Fruit fly (Drosophila melanogaster) whole organism, embryonic: ENCODE data around the gene CG18508.

ENCODE experiments used
- Adf1 ChIP-seq: fragments of 200-800 bp; sonication (Bioruptor generic); IDR thresholded peaks from 2 replicates; pipeline ENCODE4 v1.3.6; 2022; ENCODE audit warnings: missing biosample characterization, missing genetic modification characterization
- Bdp1 ChIP-seq: fragments of 200-800 bp; sonication (Bioruptor generic); optimal IDR thresholded peaks from 3 replicates; lab custom pipeline; 2016; ENCODE audit warnings: missing biosample characterization, missing genetic modification characterization
- Blimp-1 ChIP-seq: fragments of 200-800 bp; sonication (Bioruptor generic); optimal IDR thresholded peaks from 3 replicates; lab custom pipeline; 2018; ENCODE audit warnings: missing biosample characterization, missing genetic modification characterization, mild to moderate bottlenecking, moderate library complexity, missing genetic modification reagents
- CG10147 ChIP-seq: fragments of 200-800 bp; sonication (Bioruptor generic); optimal IDR thresholded peaks from 2 replicates; lab custom pipeline; 2019; ENCODE audit warnings: missing biosample characterization, mild to moderate bottlenecking, missing genetic modification characterization, moderate library complexity
- CG10274 ChIP-seq: fragments of 200-800 bp; sonication (Bioruptor generic); optimal IDR thresholded peaks from 3 replicates; lab custom pipeline; 2017; ENCODE audit warnings: missing biosample characterization, mild to moderate bottlenecking, missing genetic modification characterization
- CG10565 ChIP-seq: fragments of 200-800 bp; sonication (Bioruptor generic); optimal IDR thresholded peaks from 3 replicates; lab custom pipeline; 2016; ENCODE audit warnings: missing biosample characterization, mild to moderate bottlenecking, missing genetic modification characterization
- CG11560 ChIP-seq: fragments of 200-800 bp; sonication (Bioruptor generic); IDR thresholded peaks from 3 replicates; pipeline ENCODE4 v1.3.6; 2022; ENCODE audit warnings: missing biosample characterization, missing genetic modification characterization
- CG12769 ChIP-seq: fragments of 200-800 bp; sonication (Bioruptor generic); optimal IDR thresholded peaks from 2 replicates; lab custom pipeline; 2019; ENCODE audit warnings: missing biosample characterization, mild to moderate bottlenecking, missing genetic modification characterization, moderate library complexity
- CG15514 ChIP-seq: fragments of 200-800 bp; sonication (Bioruptor generic); optimal IDR thresholded peaks from 3 replicates; lab custom pipeline; 2017; ENCODE audit warnings: missing biosample characterization, missing genetic modification characterization, mild to moderate bottlenecking, moderate library complexity, missing genetic modification reagents
- CG17328 ChIP-seq: fragments of 200-800 bp; sonication (Bioruptor generic); IDR thresholded peaks from 2 replicates; pipeline ENCODE4 v1.3.6; 2022; ENCODE audit warnings: missing biosample characterization, missing genetic modification characterization
- CG17361 ChIP-seq: fragments of 200-800 bp; sonication (Bioruptor generic); IDR thresholded peaks from 3 replicates; pipeline ENCODE4 v1.3.6; 2022; ENCODE audit warnings: missing biosample characterization, missing genetic modification characterization
- CG2120 ChIP-seq: fragments of 200-800 bp; sonication (Bioruptor generic); optimal IDR thresholded peaks from 3 replicates; lab custom pipeline; 2016; ENCODE audit warnings: missing biosample characterization, missing genetic modification characterization
- CG3407 ChIP-seq: fragments of 200-800 bp; sonication (Bioruptor generic); optimal IDR thresholded peaks from 2 replicates; lab custom pipeline; 2018; ENCODE audit warnings: missing biosample characterization, mild to moderate bottlenecking, missing genetic modification characterization
- CG34422 ChIP-seq: fragments of 200-800 bp; sonication (Bioruptor generic); IDR thresholded peaks from 3 replicates; pipeline ENCODE4 v1.3.6; 2022; ENCODE audit warnings: missing biosample characterization, missing genetic modification characterization
- CG4424 ChIP-seq: fragments of 200-800 bp; sonication (Bioruptor generic); optimal IDR thresholded peaks from 3 replicates; lab custom pipeline; 2016; ENCODE audit warnings: missing biosample characterization, missing genetic modification characterization
- CG4707 ChIP-seq: fragments of 200-800 bp; sonication (Bioruptor generic); optimal IDR thresholded peaks from 2 replicates; lab custom pipeline; 2018; ENCODE audit warnings: missing biosample characterization, mild to moderate bottlenecking, missing genetic modification characterization, moderate library complexity
- CG5953 ChIP-seq: fragments of 200-800 bp; sonication (Bioruptor generic); IDR thresholded peaks from 2 replicates; pipeline ENCODE4 v1.3.6; 2022; ENCODE audit warnings: missing biosample characterization, missing genetic modification characterization
- CG6765 ChIP-seq: fragments of 200-800 bp; sonication (Bioruptor generic); optimal IDR thresholded peaks from 3 replicates; lab custom pipeline; 2017; ENCODE audit warnings: missing biosample characterization, mild to moderate bottlenecking, missing genetic modification characterization
- CG7928 ChIP-seq: fragments of 200-800 bp; sonication (Bioruptor generic); optimal IDR thresholded peaks from 2 replicates; lab custom pipeline; 2017; ENCODE audit warnings: missing biosample characterization, mild to moderate bottlenecking, missing genetic modification characterization
- CG9932 ChIP-seq: fragments of 200-800 bp; sonication (Bioruptor generic); IDR thresholded peaks from 2 replicates; pipeline ENCODE4 v1.3.6; 2022; ENCODE audit warnings: missing biosample characterization, missing genetic modification characterization
- CHES-1-like ChIP-seq: fragments of 200-800 bp; sonication (Bioruptor generic); optimal IDR thresholded peaks from 2 replicates; lab custom pipeline; 2016; ENCODE audit warnings: missing biosample characterization, missing genetic modification characterization
- H2.0 ChIP-seq: fragments of 200-800 bp; sonication (Bioruptor generic); IDR thresholded peaks from 2 replicates; pipeline ENCODE4 v1.3.6; 2022; ENCODE audit warnings: missing biosample characterization, missing genetic modification characterization
- HHEX ChIP-seq: fragments of 200-800 bp; sonication (Bioruptor generic); optimal IDR thresholded peaks from 3 replicates; lab custom pipeline; 2017; ENCODE audit warnings: missing biosample characterization, mild to moderate bottlenecking, missing genetic modification characterization, missing genetic modification reagents
- Jarid2 ChIP-seq: fragments of 200-800 bp; sonication (Bioruptor generic); optimal IDR thresholded peaks from 3 replicates; lab custom pipeline; 2017; ENCODE audit warnings: mild to moderate bottlenecking, missing biosample characterization, missing genetic modification reagents, missing genetic modification characterization
- Lhr ChIP-seq: fragments of 200-800 bp; sonication (Bioruptor generic); optimal IDR thresholded peaks from 3 replicates; lab custom pipeline; 2017; ENCODE audit warnings: mild to moderate bottlenecking, missing biosample characterization, missing genetic modification reagents, missing genetic modification characterization
- Mrtf ChIP-seq: fragments of 200-800 bp; sonication (Bioruptor generic); IDR thresholded peaks from 3 replicates; pipeline ENCODE4 v1.3.6; 2022; ENCODE audit warnings: missing biosample characterization, missing genetic modification characterization
- Sin3A ChIP-seq: fragments of >200 bp; optimal IDR thresholded peaks from 2 replicates; lab custom pipeline; 2018
- az2 ChIP-seq: fragments of 200-800 bp; sonication (Bioruptor generic); optimal IDR thresholded peaks from 3 replicates; lab custom pipeline; 2016; ENCODE audit warnings: missing biosample characterization, missing genetic modification characterization
- btn ChIP-seq: fragments of 200-800 bp; sonication (Bioruptor generic); optimal IDR thresholded peaks from 2 replicates; lab custom pipeline; 2016; ENCODE audit warnings: missing biosample characterization, missing genetic modification characterization
- cas ChIP-seq: fragments of 200-800 bp; sonication (Bioruptor generic); IDR thresholded peaks from 2 replicates; pipeline ENCODE4 v1.3.6; 2022; ENCODE audit warnings: missing biosample characterization, missing genetic modification characterization
- cato ChIP-seq: fragments of 200-800 bp; sonication (Bioruptor generic); optimal IDR thresholded peaks from 2 replicates; lab custom pipeline; 2016; ENCODE audit warnings: missing biosample characterization, missing genetic modification characterization, borderline replicate concordance
- chm ChIP-seq: fragments of 200-800 bp; sonication (Bioruptor generic); IDR thresholded peaks from 2 replicates; pipeline ENCODE4 v1.3.6; 2022; ENCODE audit warnings: missing biosample characterization, missing genetic modification characterization
- dan ChIP-seq: fragments of 200-800 bp; sonication (Bioruptor generic); IDR thresholded peaks from 2 replicates; pipeline ENCODE4 v1.3.6; 2022; ENCODE audit warnings: missing biosample characterization, missing genetic modification characterization
- ems ChIP-seq: fragments of 200-800 bp; sonication (Bioruptor generic); optimal IDR thresholded peaks from 3 replicates; lab custom pipeline; 2016; ENCODE audit warnings: missing biosample characterization, missing genetic modification characterization
- gce ChIP-seq: fragments of 200-800 bp; sonication (Bioruptor generic); IDR thresholded peaks from 3 replicates; pipeline ENCODE4 v1.3.6; 2022; ENCODE audit warnings: missing biosample characterization, missing genetic modification characterization
- gt ChIP-seq: fragments of 200-800 bp; sonication (Bioruptor generic); IDR thresholded peaks from 2 replicates; pipeline ENCODE4 v1.3.6; 2022; ENCODE audit warnings: missing biosample characterization, missing genetic modification characterization
- inv ChIP-seq: fragments of 200-800 bp; sonication (Bioruptor generic); IDR thresholded peaks from 2 replicates; pipeline ENCODE4 v1.3.6; 2022; ENCODE audit warnings: missing biosample characterization, missing genetic modification characterization; ENCODE audit not compliant: partially characterized antibody
- ken ChIP-seq: fragments of 200-800 bp; sonication (Bioruptor generic); IDR thresholded peaks from 3 replicates; pipeline ENCODE4 v1.3.6; 2022; ENCODE audit warnings: missing biosample characterization, missing genetic modification characterization
- lbe ChIP-seq: fragments of 200-800 bp; sonication (Bioruptor generic); optimal IDR thresholded peaks from 2 replicates; lab custom pipeline; 2016; ENCODE audit warnings: missing biosample characterization, mild to moderate bottlenecking, missing genetic modification characterization
- lola ChIP-seq, 3 experiments: fragments of >200 bp in 2 of 3; fragments of 200-800 bp in 1 of 3; sonication (Bioruptor generic) in 1 of 3; optimal IDR thresholded peaks; 2 replicates each; lab custom pipeline; 2017 to 2019; ENCODE audit warnings: missing biosample characterization in 3 of 3, missing genetic modification characterization in 3 of 3, mild to moderate bottlenecking in 1 of 3, moderate library complexity in 1 of 3
- maf-S ChIP-seq: fragments of 200-800 bp; sonication (Bioruptor generic); optimal IDR thresholded peaks from 2 replicates; lab custom pipeline; 2016; ENCODE audit warnings: missing biosample characterization, missing genetic modification characterization
- pan ChIP-seq, 4 experiments: fragments of >200 bp in 3 of 4; fragments of 200-800 bp in 1 of 4; sonication (Bioruptor generic) in 1 of 4; optimal IDR thresholded peaks in 3 of 4; IDR thresholded peaks in 1 of 4; 2 replicates each; pipeline versions ENCODE4 v1.3.6 to Lab custom; 2017 to 2022; ENCODE audit warnings: missing biosample characterization in 2 of 4, missing genetic modification characterization in 2 of 4, mixed read lengths in 1 of 4
- row ChIP-seq: fragments of 200-800 bp; sonication (Bioruptor generic); IDR thresholded peaks from 3 replicates; pipeline ENCODE4 v1.3.6; 2022; ENCODE audit warnings: missing biosample characterization, missing genetic modification characterization
- run ChIP-seq: fragments of 200-800 bp; sonication (Bioruptor generic); optimal IDR thresholded peaks from 3 replicates; lab custom pipeline; 2018; ENCODE audit warnings: missing biosample characterization, mild to moderate bottlenecking, missing genetic modification characterization
- sd ChIP-seq: fragments of 200-800 bp; sonication (Bioruptor generic); optimal IDR thresholded peaks from 3 replicates; lab custom pipeline; 2018; ENCODE audit warnings: missing biosample characterization, mild to moderate bottlenecking, missing genetic modification characterization, moderate library complexity
- shn ChIP-seq: fragments of 200-800 bp; sonication (Bioruptor generic); optimal IDR thresholded peaks from 3 replicates; lab custom pipeline; 2016; ENCODE audit warnings: missing biosample characterization, missing genetic modification characterization
- vnd ChIP-seq: fragments of 200-800 bp; sonication (Bioruptor generic); IDR thresholded peaks from 3 replicates; pipeline ENCODE4 v1.3.6; 2022; ENCODE audit warnings: missing biosample characterization, missing genetic modification characterization; ENCODE audit not compliant: partially characterized antibody

Gene CG18508

dm6 chrX:3205887-3206794, 33.2 kb upstream of the CG18508 start (continued):
- TF ChIP-seq gt (GFP tag; lab: Robert Waterston, UW) = 0 out of 2 replicates have a peak, but pooled peaks have one; percentile 49
- TF ChIP-seq CG17361 (GFP tag; lab: Robert Waterston, UW) = 0 out of 3 replicates have a peak, but pooled peaks have one; percentile 26
- peak; percentile 58; the same call in 2 of the 3 replicates for TF ChIP-seq CG11560 (tag; lab: Robert Waterston, UW)
- peak; percentile 68 for TF ChIP-seq CG9932 (GFP tag; lab: Robert Waterston, UW)
- TF ChIP-seq CG2120 (GFP tag; lab: Kevin White, UChicago) = peak; percentile 84
- peak; percentile 8 for TF ChIP-seq sd
- TF ChIP-seq H2.0 (GFP tag; lab: Robert Waterston, UW) = peak; percentile 51
- TF ChIP-seq Bdp1 (GFP tag; lab: Kevin White, UChicago) = peak; percentile 10
- TF ChIP-seq maf-S (GFP tag; lab: Kevin White, UChicago) = peak; percentile 55
- TF ChIP-seq CG10274 (GFP tag; lab: Kevin White, UChicago) = peak; percentile 18
- TF ChIP-seq row (GFP tag; lab: Robert Waterston, UW) = peak; percentile 77
- no peak for TF ChIP-seq inv (GFP tag; lab: Robert Waterston, UW)
- TF ChIP-seq vnd (GFP tag; lab: Robert Waterston, UW) = no peak
- peak; percentile 62; the same call in 2 of the 3 replicates for TF ChIP-seq CG34422 (GFP tag; lab: Robert Waterston, UW)
- TF ChIP-seq CG5953 (GFP tag; lab: Robert Waterston, UW) = peak; percentile 59; the same call in 1 of the 2 replicates
- TF ChIP-seq CG7928 (GFP tag; lab: Kevin White, UChicago) = no peak
- TF ChIP-seq CG4424 (GFP tag; lab: Kevin White, UChicago) = peak; percentile 56
- TF ChIP-seq cato (GFP tag; lab: Kevin White, UChicago) = no peak
- no peak for TF ChIP-seq CG4707
- TF ChIP-seq HHEX = peak; percentile 52
- no peak for TF ChIP-seq Lhr (GFP tag; lab: Kevin White, UChicago)
- TF ChIP-seq ems (GFP tag; lab: Kevin White, UChicago) = peak; percentile 65
- peak; percentile 19 for TF ChIP-seq btn (GFP tag; lab: Kevin White, UChicago)
- TF ChIP-seq Sin3A (lab: Kevin White, UChicago) = no peak
- TF ChIP-seq CG15514 (GFP tag; lab: Kevin White, UChicago) = peak; percentile 60
- peak; percentile 65; the same call in 1 of the 3 replicates for TF ChIP-seq gce (GFP tag; lab: Robert Waterston, UW)
- TF ChIP-seq CG3407 = peak; percentile 7
- no peak for TF ChIP-seq lola (GFP tag; optimal IDR thresholded peaks at IDR 0.05; lab: Kevin White, UChicago)
- TF ChIP-seq Adf1 (GFP tag; lab: Robert Waterston, UW) = 0 out of 2 replicates have a peak, but pooled peaks have one; percentile 21
- TF ChIP-seq lbe (GFP tag; lab: Kevin White, UChicago) = no peak
- TF ChIP-seq shn (GFP tag; lab: Kevin White, UChicago) = peak; percentile 61
- peak; percentile 69 for TF ChIP-seq CG6765 (GFP tag; lab: Kevin White, UChicago)
- no peak for TF ChIP-seq pan (optimal IDR thresholded peaks at IDR 0.05; lab: Kevin White, UChicago)
- TF ChIP-seq pan (GFP tag; optimal IDR thresholded peaks at IDR 0.05 in 1 of 2, IDR thresholded peaks at IDR 0.05 in 1 of 2) = peak in 1 of 2 experiments; percentile 83
- TF ChIP-seq chm = no peak; the same call in 1 of the 2 replicates
- no peak for TF ChIP-seq dan (GFP tag; lab: Robert Waterston, UW)
- peak; percentile 54 for TF ChIP-seq az2 (GFP tag; lab: Kevin White, UChicago)
- peak; percentile 74; the same call in 2 of the 3 replicates for TF ChIP-seq ken (GFP tag; lab: Robert Waterston, UW)
- TF ChIP-seq run (tag; lab: Kevin White, UChicago) = no peak
- peak; percentile 12 for TF ChIP-seq CHES-1-like (GFP tag; lab: Kevin White, UChicago)
- 0 out of 2 replicates have a peak, but pooled peaks have one; percentile 29 for TF ChIP-seq cas (GFP tag; lab: Robert Waterston, UW)
- TF ChIP-seq CG10565 (GFP tag; lab: Kevin White, UChicago) = no peak
- peak; percentile 41 for TF ChIP-seq CG12769 (tag; lab: Kevin White, UChicago)
- TF ChIP-seq Jarid2 (GFP tag; lab: Kevin White, UChicago) = no peak
- peak; percentile 58 for TF ChIP-seq Blimp-1
- peak; percentile 63; the same call in 2 of the 3 replicates for TF ChIP-seq Mrtf (GFP tag; lab: Robert Waterston, UW)
- TF ChIP-seq CG17328 (GFP tag; lab: Robert Waterston, UW) = peak; percentile 81
- peak; percentile 48 for TF ChIP-seq CG10147 (GFP tag; lab: Kevin White, UChicago)
